Fruit fly (Drosophila melanogaster) whole organism, larva: Measurements from ENCODE around the gene TTLL5.
"Not testable (repeated sequence)": the region's sequence is repeated elsewhere in the genome, so short reads cannot be mapped to it uniquely, and the experiment has no call there.

Experiments
- noc ChIP-seq: fragments of 200-800 bp; sonication (Bioruptor generic); optimal IDR thresholded peaks from 3 replicates; lab custom pipeline; 2019; ENCODE audit warnings: missing biosample characterization, mild to moderate bottlenecking, missing genetic modification characterization, moderate library complexity

The TTLL5 gene

DNA sequence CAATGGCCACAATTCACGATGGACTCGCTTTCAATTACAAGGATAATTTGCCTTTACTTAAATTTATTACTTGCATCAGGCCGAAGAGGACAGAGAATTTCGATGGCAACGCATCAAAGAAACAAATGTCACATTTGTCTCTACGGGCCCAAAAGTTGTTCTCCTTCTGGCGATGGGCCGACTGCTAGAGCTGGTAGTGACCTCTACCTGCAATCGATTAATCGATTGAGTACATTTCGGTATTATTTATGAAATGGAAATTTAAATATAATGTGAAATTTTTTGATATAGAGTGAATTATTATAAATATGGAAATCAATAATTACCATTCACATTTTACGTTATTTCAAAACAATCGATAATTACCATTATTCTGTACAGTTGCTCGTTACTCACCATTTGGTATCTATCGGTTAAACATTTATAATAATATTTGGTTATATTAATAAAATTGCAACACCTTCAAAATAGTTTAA is at the start of gene TTLL5, which contains the start of gene CG31510:
Gene TTLL5, minus strand, starts transcription at position 185 of the 476 bp plus-strand sequence.
Gene CG31510, minus strand, starts transcription at position 185 of the 476 bp plus-strand sequence.
- TF ChIP-seq noc = no peak

DNA sequence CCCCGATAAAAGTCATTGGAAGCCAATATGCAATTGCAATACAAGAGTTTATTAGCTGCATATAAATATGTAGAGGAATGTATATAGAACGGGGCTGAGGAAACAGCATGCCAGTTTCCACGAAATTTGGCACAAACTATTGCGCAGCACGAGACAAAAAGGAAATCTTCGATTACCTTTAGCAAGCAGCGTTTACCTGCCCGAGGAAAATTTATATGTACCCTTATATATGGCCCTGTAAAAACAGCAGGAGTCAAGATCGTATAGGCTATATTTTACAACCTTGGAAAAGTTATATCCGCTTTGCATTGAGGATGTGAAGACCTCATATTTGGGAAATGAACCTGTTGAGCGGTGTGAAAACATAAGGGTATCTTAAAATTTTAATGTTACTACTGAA is 49.6 kb upstream of the TTLL5 start:
- no peak for TF ChIP-seq noc

DNA sequence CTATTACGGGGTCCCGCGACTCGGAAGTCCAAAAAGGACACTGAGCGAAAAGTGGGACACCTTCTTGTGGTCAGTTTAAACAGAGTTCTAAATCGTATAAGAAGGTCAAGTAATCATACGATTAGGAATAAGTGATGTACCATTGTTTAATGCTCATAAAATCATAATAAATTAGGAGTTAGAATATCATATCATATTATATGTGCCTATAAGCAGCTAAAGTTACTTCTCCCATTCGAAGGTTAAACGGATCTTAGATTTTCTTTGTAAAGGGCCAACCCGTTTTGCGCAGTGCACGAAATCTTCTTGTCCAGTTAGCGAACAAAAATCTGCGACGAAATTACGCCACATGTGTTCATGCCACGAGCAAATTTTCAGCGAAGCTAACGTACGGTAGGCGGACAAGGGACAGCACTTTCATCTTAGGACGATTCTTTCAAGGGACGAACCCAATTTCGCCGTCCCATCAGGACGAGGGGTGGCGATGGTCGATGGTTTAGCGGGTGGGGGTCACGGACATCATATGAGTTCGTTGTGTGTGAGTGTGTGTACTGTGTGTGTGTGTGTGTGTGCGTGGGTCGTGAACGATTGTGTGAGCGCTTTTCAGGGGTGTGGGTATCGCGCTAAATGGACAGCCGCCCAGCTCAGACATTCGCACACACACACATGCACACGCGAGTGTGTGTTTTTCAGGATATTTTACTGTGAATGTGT is 45.7 kb upstream of the TTLL5 start:
- TF ChIP-seq noc = no peak

DNA sequence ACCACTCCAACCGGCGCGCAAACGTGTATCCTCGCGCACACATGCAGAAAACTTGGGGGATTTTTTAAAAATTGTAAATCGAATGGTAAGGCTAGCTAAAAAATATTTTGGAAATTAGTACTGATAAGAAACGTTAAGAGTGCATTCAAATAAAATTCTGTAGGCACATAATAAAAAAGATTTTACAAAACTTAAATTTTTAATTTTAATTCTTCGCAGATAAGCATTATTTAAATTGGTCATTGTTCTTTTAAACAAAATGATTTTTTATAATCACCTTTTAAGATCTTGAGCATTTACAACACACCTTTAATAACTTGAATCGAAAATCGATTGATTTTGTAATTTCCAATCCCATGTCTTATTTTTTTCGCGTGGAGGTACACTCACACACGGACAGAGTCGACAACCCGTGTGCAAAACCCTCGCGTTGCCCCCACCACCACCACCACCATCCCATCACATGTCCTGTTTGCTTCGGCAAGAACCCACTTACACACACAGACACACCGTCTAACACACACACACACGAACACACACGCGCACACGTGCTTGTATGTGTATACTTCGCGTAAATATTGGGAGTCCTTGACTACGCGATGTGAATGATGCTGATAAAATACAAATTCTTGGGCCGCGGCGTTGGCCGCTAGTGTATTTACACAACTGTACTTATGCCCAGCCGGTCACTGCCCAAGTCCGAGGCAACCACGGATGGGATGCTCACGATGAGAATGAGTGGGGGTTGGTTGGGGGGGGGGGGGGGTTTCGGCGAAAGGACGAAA is 44.9 kb upstream of the TTLL5 start:
- TF ChIP-seq noc = no peak

DNA sequence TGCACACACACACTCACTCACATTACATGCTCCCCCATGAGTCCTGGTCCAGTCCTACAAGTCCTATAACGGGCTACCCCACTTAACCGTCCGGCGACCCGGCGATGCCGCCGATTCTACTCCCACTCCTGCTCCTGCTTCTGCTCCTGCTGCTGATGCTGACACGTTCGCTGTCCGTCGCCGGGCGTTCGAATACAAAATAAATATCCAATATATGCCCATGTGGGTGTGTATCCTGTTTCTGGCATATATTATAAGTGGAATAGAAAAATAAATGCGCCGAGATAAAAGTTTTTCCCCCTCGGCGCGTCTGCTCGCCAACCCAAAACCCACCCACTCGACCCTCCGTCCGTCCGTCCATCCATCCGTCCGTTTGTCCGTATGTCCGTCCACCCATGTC is 44.1 kb upstream of the TTLL5 start:
- TF ChIP-seq noc = no peak

DNA sequence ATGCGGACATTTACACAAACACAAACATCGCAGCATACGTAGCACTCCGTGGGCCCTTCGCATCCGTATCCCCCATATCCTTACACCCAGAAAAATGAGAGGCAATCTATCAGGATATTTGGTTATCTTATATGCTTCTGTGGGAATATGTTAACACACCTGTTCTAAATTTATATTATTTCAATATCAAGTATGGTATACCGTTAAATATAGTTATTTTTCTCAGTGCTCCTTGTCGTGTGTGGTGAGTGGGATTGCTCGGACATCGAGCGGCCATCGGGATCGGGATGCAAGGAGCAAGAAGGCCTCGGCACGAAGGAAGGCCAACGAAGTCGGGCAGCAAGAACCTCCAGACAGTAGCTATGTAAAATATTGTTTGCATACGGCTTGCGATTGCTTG is 38.8 kb upstream of the TTLL5 start:
- TF ChIP-seq noc = no peak

DNA sequence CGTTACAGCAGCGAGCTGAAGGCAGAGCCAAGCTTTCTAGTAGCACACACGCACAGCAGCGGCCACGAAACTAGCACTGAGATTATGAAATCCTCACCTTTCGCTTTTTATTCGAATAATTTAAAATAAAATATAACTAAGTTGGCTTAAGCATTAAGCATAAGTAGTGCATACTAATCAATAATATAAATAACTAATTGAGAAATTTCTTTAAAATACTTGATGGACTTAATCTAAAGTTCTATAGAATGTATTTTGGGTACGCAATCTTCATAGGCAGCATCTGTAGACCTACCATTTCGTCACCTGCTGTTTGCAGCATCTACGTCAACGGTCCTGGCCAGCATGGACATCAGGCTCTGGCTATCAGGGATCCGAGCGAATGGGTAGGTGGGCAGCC is 29.6 kb upstream of the TTLL5 start:
- TF ChIP-seq noc = no peak

DNA sequence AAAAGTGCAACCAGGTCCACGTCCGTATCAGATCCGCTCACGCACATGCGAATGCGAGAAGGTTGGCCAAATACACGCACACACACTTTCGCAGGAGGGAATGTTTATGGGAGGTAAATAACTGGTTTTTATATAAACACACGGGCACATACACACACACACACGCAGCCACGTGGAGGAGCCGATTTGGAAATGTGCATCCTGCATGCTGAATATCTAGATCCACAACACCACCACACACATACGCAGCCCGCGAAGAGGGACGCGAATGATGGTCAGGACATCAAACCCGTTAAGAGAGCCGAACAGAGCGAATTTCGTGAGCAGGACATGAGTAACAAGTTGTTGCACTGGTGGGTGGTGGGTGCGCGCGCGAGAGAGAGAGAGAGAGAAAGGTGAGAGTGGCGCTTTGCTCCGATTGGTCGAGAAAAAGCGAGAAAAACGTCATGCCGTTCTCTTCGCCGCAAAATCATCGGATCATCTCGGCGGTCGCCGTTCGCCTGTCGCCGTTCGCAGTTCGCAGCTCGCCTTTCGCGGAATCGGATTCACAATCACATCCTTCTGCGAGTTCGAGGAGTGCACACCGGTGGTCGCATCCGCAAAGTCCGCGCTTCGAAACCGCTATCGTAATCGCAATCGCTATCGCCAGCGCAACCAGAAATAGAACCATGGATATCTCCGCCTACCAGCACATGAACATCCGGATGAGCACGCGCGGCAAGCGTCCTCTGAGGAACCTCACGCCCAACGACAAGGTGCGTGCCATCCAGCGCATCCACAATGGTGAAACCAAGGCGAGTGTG is 15.0 kb upstream of the TTLL5 start, which contains the start of gene danr:
Gene danr, plus strand, starts transcription at position 508 of the 803 bp plus-strand sequence.
- no peak for TF ChIP-seq noc

DNA sequence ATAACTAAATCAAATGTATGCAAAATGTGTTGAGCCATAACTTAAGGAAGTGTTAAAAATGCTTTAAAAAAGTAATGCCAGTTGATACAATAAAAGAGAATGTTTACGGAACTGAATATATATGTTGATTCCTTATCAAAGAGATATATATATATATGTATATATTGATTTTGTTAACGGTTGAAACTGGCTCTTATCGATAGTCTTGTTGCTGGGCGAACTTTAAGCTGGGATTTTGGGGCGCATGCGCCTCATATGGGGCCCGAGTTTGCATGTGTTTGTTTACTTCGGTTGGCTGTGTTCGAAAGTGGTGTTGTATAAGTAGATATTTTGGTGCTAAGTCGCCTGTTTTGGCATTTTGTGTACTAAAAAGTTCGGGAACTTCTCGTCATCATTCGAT is 8.3 kb upstream of the TTLL5 start, which contains the start of gene Bili:
Gene Bili, plus strand, starts transcription at position 265 of the 400 bp plus-strand sequence.
- not testable (repeated sequence) for TF ChIP-seq noc

DNA sequence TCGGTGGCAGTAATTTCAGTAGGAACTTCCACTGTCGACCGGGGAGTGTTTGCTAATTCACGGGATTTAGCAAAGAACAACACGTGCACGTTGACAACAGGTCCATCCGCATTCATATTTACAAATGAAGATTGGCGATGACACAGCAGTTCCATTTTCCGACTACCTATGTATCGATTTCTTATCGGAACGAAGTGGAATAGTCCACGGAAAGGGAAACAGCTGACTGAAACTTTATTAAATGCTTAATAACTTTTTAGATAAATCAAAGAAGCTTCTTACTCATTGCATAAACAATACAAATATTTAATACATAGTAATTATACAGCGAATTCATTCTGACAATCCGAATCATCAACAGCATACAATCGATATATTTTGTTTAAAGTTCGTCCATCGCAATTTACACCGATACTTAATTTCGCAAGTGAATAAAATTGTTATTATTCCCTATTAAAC is 4.5 kb upstream of the TTLL5 start, which contains the start of the genes Mocs2A, Mocs2B and Clbn:
Gene Mocs2A, minus strand, starts transcription at position 129 of the 459 bp plus-strand sequence.
Gene Mocs2B, minus strand, starts transcription at position 129 of the 459 bp plus-strand sequence.
Gene Clbn, plus strand, starts transcription at position 272 of the 459 bp plus-strand sequence.
- TF ChIP-seq noc = no peak

DNA sequence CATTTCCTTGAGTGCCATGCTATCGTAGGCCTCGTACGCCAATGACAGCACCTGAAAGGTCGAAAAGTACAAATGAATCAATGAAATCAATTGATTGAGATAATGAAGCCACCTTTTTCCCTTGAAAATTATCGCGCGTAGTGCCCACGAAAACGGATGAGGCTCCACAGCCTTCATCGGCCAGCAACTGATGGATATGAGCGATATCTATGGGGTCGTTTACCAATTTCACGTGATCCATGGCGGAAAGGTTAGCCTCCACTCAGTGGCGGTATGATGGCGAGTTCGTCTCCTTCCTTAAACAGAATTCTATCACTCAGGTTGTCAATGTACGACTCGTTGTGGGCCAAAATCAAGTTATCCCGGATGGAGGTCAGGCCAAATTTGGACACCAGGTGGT is 4.1 kb upstream of the TTLL5 start:
- TF ChIP-seq noc = no peak

DNA sequence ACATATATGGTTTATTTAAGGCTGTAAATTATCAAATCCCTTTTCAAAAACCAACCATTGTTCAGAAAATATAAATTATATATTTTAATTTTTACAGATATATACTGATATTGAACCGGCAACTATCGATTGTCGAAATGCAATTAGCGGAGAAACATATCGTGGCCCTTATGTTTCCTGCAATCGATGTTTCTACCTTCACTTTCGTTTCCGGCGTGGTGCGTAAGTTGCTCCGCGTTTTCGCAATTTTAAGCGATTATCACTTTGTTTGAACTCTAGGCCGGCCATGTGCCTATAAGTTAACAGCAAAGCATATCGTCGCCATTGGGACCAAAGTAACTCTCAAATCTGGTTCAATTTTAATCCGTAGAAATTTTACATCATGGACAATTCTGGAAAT is 542 bp upstream of the TTLL5 start, which contains the start of gene vig2:
Gene vig2, plus strand, starts transcription at position 112 of the 400 bp plus-strand sequence.
- not testable (repeated sequence) for TF ChIP-seq noc

DNA sequence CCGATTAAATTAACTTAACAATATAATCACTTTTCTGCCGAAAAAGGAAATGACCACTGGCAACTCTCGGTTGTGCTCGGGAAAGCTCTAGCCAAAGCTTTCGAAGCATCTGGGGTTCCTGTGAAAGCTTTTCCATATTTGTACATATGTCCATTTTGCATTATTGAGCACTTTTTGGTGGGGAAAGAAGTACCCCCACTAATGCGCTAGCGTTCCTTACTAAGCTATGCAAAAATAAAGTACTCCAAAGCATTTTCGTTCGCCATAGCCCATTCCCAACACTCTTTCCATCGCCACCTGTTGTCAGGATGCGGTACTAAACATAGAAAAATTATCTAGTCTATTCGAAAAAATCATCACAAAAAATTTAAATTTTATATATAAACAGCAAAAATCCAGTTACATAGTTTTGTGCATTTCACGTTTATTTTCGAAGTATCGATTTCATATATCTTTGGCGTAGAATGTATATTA is 10.2 kb downstream of the TTLL5 start, which contains the start of gene Nepl16:
Gene Nepl16, minus strand, starts transcription at position 51 of the 474 bp plus-strand sequence.
- TF ChIP-seq noc = no peak

DNA sequence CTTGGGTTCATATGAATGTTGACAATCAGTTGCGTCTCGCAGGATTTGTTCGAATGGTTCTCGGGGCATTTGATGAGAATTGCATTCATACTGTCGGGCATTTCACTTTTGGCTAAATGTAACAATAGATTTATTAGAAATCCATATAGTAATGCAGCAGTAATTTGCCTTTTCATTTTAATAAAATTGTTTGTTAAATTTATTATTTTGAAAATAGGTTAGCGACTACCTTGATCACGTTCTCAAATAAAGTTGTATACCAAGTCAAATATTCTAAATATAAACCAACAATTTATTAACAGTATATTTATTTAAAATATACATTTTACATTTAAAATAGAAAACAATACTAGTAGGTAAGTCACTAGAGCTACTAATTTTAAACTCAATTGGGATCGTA is 13.8 kb downstream of the TTLL5 start, which contains the start of gene CG34027:
Gene CG34027, minus strand, starts transcription at position 101 of the 400 bp plus-strand sequence.
- TF ChIP-seq noc = no peak

DNA sequence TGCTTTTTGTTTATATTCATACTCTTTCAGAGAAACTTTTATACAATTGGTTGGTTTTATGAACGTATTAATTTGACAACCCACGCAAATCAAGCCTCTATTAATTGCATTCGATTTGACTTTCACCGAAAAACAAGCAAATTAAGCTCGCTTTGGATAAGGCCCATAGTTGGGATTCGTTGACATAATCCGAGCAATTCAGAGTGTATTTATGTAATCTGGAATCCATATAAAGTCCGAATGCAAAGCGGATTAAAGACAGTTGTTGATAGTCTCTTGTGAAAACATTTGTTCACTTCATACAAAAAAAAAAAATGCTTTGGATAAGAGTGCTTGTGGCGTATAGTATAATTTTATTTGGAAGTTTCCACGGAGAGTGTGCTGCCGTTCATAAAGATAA is 20.5 kb downstream of the TTLL5 start, which contains the start of gene CG45095:
Gene CG45095, plus strand, starts transcription at position 301 of the 400 bp plus-strand sequence.
- TF ChIP-seq noc = no peak

DNA sequence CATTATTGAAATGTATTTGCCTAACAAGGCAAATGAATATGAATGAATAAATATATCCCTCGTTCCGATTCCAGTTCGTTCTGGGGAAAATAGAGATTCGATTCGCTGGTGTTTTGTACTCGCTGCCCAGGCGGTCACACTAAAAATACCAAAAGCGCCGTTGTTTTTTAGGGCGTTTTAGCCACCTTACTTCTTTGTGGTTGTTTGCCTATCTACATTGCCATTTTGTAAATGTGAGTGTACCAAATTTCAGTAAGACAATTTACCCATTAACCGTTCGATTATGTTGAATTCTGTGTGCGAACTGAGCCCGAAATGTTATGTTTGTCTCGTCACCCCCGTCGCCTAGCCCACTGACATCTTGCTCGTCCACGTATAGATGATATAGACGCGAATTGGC is 25.2 kb downstream of the TTLL5 start, which contains the start of the genes CG33095 and CG33096:
Gene CG33095, plus strand, starts transcription at position 187 of the 400 bp plus-strand sequence.
Gene CG33096, plus strand, starts transcription at position 187 of the 400 bp plus-strand sequence.
- no peak for TF ChIP-seq noc
